Worm (Caenorhabditis elegans): ENCODE data around the gene T02C1.2.

ce11 chrIII:9254988-9255387, 4.2 kb downstream of the T02C1.2 start:
- TF ChIP-seq ceh-82 (tag; optimal IDR thresholded peaks at IDR 0.05) (no peak), zag-1 (tag; optimal IDR thresholded peaks at IDR 0.05) (no peak), blmp-1 (tag; optimal IDR thresholded peaks at IDR 0.05; ENCODE audit: insufficient read depth) (no peak)
